Worm (Caenorhabditis elegans) whole organism, late embryonic: ENCODE results near the gene tgt-2.

Experiments used
- C08G9.2 ChIP-seq: sonication (generic microtip); optimal IDR thresholded peaks from 2 replicates; lab custom pipeline; 2016; ENCODE audit warnings: mild to moderate bottlenecking, missing genetic modification characterization, moderate library complexity, missing compliant biosample characterization
- C38D4.7 ChIP-seq: fragments of 200-800 bp; sonication (Bioruptor generic); optimal IDR thresholded peaks from 2 replicates; lab custom pipeline; 2018; ENCODE audit warnings: mild to moderate bottlenecking, missing genetic modification characterization, moderate library complexity, missing compliant biosample characterization
- F13H6.1 ChIP-seq: sonication (generic microtip); optimal IDR thresholded peaks from 2 replicates; lab custom pipeline; 2016; ENCODE audit warnings: missing genetic modification characterization, missing compliant biosample characterization
- K09A11.1 ChIP-seq: sonication (generic microtip); optimal IDR thresholded peaks from 2 replicates; lab custom pipeline; 2017; ENCODE audit warnings: antibody characterized with exemption, mild to moderate bottlenecking, missing genetic modification characterization, missing compliant biosample characterization; ENCODE audit not compliant: insufficient read depth
- T23F11.4 ChIP-seq: fragments of 200-800 bp; sonication (Bioruptor generic); optimal IDR thresholded peaks from 2 replicates; lab custom pipeline; 2018; ENCODE audit warnings: mild to moderate bottlenecking, missing genetic modification characterization, missing compliant biosample characterization
- Y22D7AL.16 ChIP-seq: sonication (generic microtip); optimal IDR thresholded peaks from 2 replicates; lab custom pipeline; 2016; ENCODE audit warnings: missing genetic modification characterization, missing compliant biosample characterization
- ama-1 ChIP-seq: fragments of 150-350 bp; optimal IDR thresholded peaks from 2 replicates; lab custom pipeline; 2014
- ceh-14 ChIP-seq: sonication (generic microtip); optimal IDR thresholded peaks from 2 replicates; lab custom pipeline; 2016; ENCODE audit warnings: missing genotype, missing genetic modification characterization, missing compliant biosample characterization
- ceh-18 ChIP-seq: sonication (generic microtip); optimal IDR thresholded peaks from 2 replicates; lab custom pipeline; 2016; ENCODE audit warnings: missing genetic modification characterization, missing compliant biosample characterization
- ceh-22 ChIP-seq: sonication (generic microtip); optimal IDR thresholded peaks from 2 replicates; lab custom pipeline; 2017; ENCODE audit warnings: missing biosample characterization, missing genetic modification characterization
- ceh-24 ChIP-seq: sonication (generic microtip); optimal IDR thresholded peaks from 2 replicates; lab custom pipeline; 2016; ENCODE audit warnings: mild to moderate bottlenecking, missing genetic modification characterization, missing compliant biosample characterization
- ceh-30 ChIP-seq: fragments of 150-350 bp; optimal IDR thresholded peaks from 2 replicates; lab custom pipeline; 2014; ENCODE audit warnings: missing biosample characterization, missing genetic modification characterization
- ceh-48 ChIP-seq: sonication (generic microtip); optimal IDR thresholded peaks from 2 replicates; lab custom pipeline; 2016; ENCODE audit warnings: missing genetic modification characterization, inconsistent platforms, missing compliant biosample characterization
- ceh-9 ChIP-seq: sonication (generic microtip); optimal IDR thresholded peaks from 2 replicates; lab custom pipeline; 2016; ENCODE audit warnings: mild to moderate bottlenecking, missing genetic modification characterization, inconsistent platforms, missing compliant biosample characterization
- che-1 ChIP-seq: sonication (generic microtip); optimal IDR thresholded peaks from 2 replicates; lab custom pipeline; 2016; ENCODE audit warnings: mild to moderate bottlenecking, missing genetic modification characterization, missing compliant biosample characterization
- dve-1 ChIP-seq: sonication (generic microtip); optimal IDR thresholded peaks from 2 replicates; lab custom pipeline; 2017; ENCODE audit warnings: antibody characterized with exemption, mild to moderate bottlenecking, missing genetic modification characterization, missing compliant biosample characterization
- elt-2 ChIP-seq: sonication (generic microtip); optimal IDR thresholded peaks from 2 replicates; lab custom pipeline; 2016; ENCODE audit warnings: missing genetic modification reagents, missing genetic modification characterization, missing compliant biosample characterization
- elt-4 ChIP-seq: sonication (generic microtip); optimal IDR thresholded peaks from 2 replicates; lab custom pipeline; 2016; ENCODE audit warnings: missing genetic modification characterization, missing compliant biosample characterization
- eyg-1 ChIP-seq: sonication (generic microtip); optimal IDR thresholded peaks from 2 replicates; lab custom pipeline; 2016; ENCODE audit warnings: missing genotype, missing genetic modification characterization, missing compliant biosample characterization
- fax-1 ChIP-seq: sonication (generic microtip); optimal IDR thresholded peaks from 2 replicates; lab custom pipeline; 2016; ENCODE audit warnings: missing genotype, missing genetic modification characterization, missing compliant biosample characterization
- gmeb-2 ChIP-seq: sonication (generic microtip); optimal IDR thresholded peaks from 2 replicates; lab custom pipeline; 2016; ENCODE audit warnings: missing genetic modification characterization, inconsistent platforms, missing compliant biosample characterization
- hlh-13 ChIP-seq: fragments of 200-800 bp; sonication (Bioruptor generic); optimal IDR thresholded peaks from 2 replicates; lab custom pipeline; 2018; ENCODE audit warnings: mild to moderate bottlenecking, missing genetic modification characterization, missing compliant biosample characterization
- hlh-15 ChIP-seq: sonication (generic microtip); optimal IDR thresholded peaks from 2 replicates; lab custom pipeline; 2016; ENCODE audit warnings: missing genetic modification characterization, missing compliant biosample characterization
- hlh-8 ChIP-seq: sonication (generic microtip); optimal IDR thresholded peaks from 2 replicates; lab custom pipeline; 2016; ENCODE audit warnings: missing genotype, missing genetic modification characterization, missing compliant biosample characterization
- lim-6 ChIP-seq: sonication (generic microtip); optimal IDR thresholded peaks from 2 replicates; lab custom pipeline; 2016; ENCODE audit warnings: missing genetic modification characterization, missing compliant biosample characterization
- madf-2 ChIP-seq: sonication (generic microtip); optimal IDR thresholded peaks from 2 replicates; lab custom pipeline; 2017; ENCODE audit warnings: missing genetic modification characterization, missing compliant biosample characterization
- nhr-232 ChIP-seq: sonication (generic microtip); optimal IDR thresholded peaks from 2 replicates; lab custom pipeline; 2016; ENCODE audit warnings: missing genetic modification characterization, missing compliant biosample characterization
- npax-4 ChIP-seq: sonication (generic microtip); optimal IDR thresholded peaks from 2 replicates; lab custom pipeline; 2016; ENCODE audit warnings: missing genetic modification characterization, missing compliant biosample characterization
- odd-2 ChIP-seq: sonication (generic microtip); optimal IDR thresholded peaks from 2 replicates; lab custom pipeline; 2017; ENCODE audit warnings: antibody characterized with exemption, mild to moderate bottlenecking, missing genetic modification characterization, missing compliant biosample characterization
- pat-9 ChIP-seq: fragments of 200-800 bp; sonication (Bioruptor generic); optimal IDR thresholded peaks from 2 replicates; lab custom pipeline; 2018; ENCODE audit warnings: mild to moderate bottlenecking, missing genetic modification characterization, moderate library complexity, missing compliant biosample characterization
- pax-1 ChIP-seq: fragments of 150-350 bp; optimal IDR thresholded peaks from 2 replicates; lab custom pipeline; 2014; ENCODE audit warnings: missing biosample characterization, missing genetic modification characterization
- pha-2 ChIP-seq: sonication (generic microtip); optimal IDR thresholded peaks from 2 replicates; lab custom pipeline; 2017; ENCODE audit warnings: mild to moderate bottlenecking, missing genetic modification characterization, missing compliant biosample characterization
- pha-4 ChIP-seq: fragments of 150-350 bp; optimal IDR thresholded peaks from 2 replicates; lab custom pipeline; 2018; ENCODE audit warnings: missing biosample characterization, missing genetic modification reagents, missing genetic modification characterization
- pqm-1 ChIP-seq: sonication (generic microtip); optimal IDR thresholded peaks from 2 replicates; lab custom pipeline; 2016; ENCODE audit warnings: missing genetic modification characterization, missing compliant biosample characterization
- ref-2 ChIP-seq: sonication (generic microtip); optimal IDR thresholded peaks from 2 replicates; lab custom pipeline; 2016; ENCODE audit warnings: missing genetic modification characterization, missing compliant biosample characterization
- sdc-2 ChIP-seq: sonication (generic microtip); optimal IDR thresholded peaks from 2 replicates; lab custom pipeline; 2016; ENCODE audit warnings: missing genotype, missing genetic modification characterization, missing compliant biosample characterization
- sox-4 ChIP-seq: sonication (generic microtip); optimal IDR thresholded peaks from 2 replicates; lab custom pipeline; 2017; ENCODE audit warnings: mild to moderate bottlenecking, missing genetic modification characterization, inconsistent platforms, missing compliant biosample characterization
- tbx-7 ChIP-seq: sonication (generic microtip); optimal IDR thresholded peaks from 2 replicates; lab custom pipeline; 2016; ENCODE audit warnings: missing genotype, missing genetic modification characterization, missing compliant biosample characterization
- ttx-3 ChIP-seq: sonication (generic microtip); optimal IDR thresholded peaks from 2 replicates; lab custom pipeline; 2016; ENCODE audit warnings: missing genetic modification reagents, missing genetic modification characterization, missing compliant biosample characterization
- unc-42 ChIP-seq: sonication (generic microtip); optimal IDR thresholded peaks from 2 replicates; lab custom pipeline; 2016; ENCODE audit warnings: missing genotype, missing genetic modification characterization, missing compliant biosample characterization
- unc-55 ChIP-seq: sonication (generic microtip); optimal IDR thresholded peaks from 2 replicates; lab custom pipeline; 2017; ENCODE audit warnings: missing biosample characterization, missing genetic modification reagents, missing genetic modification characterization
- ztf-16 ChIP-seq: sonication (generic microtip); optimal IDR thresholded peaks from 2 replicates; lab custom pipeline; 2017; ENCODE audit warnings: missing genetic modification characterization, missing compliant biosample characterization

Gene tgt-2

DNA sequence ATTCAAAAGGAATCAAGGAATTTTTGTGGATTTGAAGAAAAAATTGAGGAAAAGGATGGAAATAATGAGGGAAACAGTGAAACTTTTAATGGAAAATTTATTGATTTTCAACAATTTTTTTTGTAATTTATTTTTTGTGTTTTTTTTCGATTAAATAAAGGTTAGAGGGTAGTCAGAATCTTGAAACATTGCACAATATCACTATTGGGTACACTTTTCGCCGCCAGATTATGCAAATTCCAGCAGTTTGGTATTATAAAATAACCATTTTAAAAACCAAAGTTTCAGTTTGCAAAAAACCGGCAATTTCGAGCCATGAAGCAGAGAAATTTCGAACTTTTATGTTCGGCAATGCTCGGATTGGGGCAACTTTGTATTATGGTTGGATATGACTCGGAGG lies 33.3 kb downstream of the tgt-2 start, which contains the start of gene Y39B6A.27:
Gene Y39B6A.27 (plus strand): TSS at position 301 of the 400 bp plus-strand sequence.
- TF ChIP-seq ceh-18 (tag; lab: Kevin White, UChicago) = no peak
- no peak for TF ChIP-seq che-1 (tag; lab: Kevin White, UChicago)
- TF ChIP-seq tbx-7 (tag; lab: Kevin White, UChicago) = no peak
- no peak for TF ChIP-seq ceh-24 (tag; lab: Kevin White, UChicago)
- no peak for TF ChIP-seq unc-55 (GFP tag; lab: Kevin White, UChicago)
- TF ChIP-seq ceh-9 (tag; lab: Kevin White, UChicago) = no peak
- TF ChIP-seq hlh-15 (tag; lab: Kevin White, UChicago) = no peak
- no peak for TF ChIP-seq pat-9 (tag; lab: Kevin White, UChicago)
- no peak for TF ChIP-seq F13H6.1 (tag; lab: Kevin White, UChicago)
- no peak for TF ChIP-seq pqm-1 (tag; lab: Kevin White, UChicago)
- TF ChIP-seq pax-1 (tag; lab: Kevin White, UChicago) = no peak
- no peak for TF ChIP-seq fax-1
- no peak for TF ChIP-seq lim-6 (tag; lab: Kevin White, UChicago)

DNA sequence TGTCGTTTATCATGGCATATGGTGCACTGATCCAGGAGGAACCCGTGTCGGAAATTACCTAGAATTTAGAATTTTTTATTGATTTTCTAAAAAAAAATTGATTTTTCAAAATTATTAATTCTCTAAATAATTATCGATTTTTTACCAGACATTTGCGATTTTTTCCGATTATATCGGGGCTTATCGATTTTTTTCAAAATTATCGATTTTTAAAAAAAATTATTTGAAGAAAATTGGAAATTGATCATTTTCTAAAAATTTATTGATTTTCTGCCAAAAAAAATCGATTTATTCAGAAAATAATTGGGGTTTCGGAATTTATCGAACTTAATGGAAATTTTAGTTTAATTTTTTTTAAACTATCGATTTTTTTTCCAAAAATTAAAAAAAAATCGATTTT lies 37.9 kb downstream of the tgt-2 start:
- TF ChIP-seq ceh-30 (tag; lab: Kevin White, UChicago) = no peak
- no peak for TF ChIP-seq hlh-15 (tag; lab: Kevin White, UChicago)
- TF ChIP-seq pat-9 (tag; lab: Kevin White, UChicago) = no peak
- TF ChIP-seq ceh-48 (tag; lab: Kevin White, UChicago) = peak; percentile 37
- TF ChIP-seq hlh-8 (tag; lab: Kevin White, UChicago) = no peak
- TF ChIP-seq ttx-3 = no peak
- TF ChIP-seq F13H6.1 (tag; lab: Kevin White, UChicago) = no peak
- no peak for TF ChIP-seq K09A11.1 (tag; lab: Kevin White, UChicago)

DNA sequence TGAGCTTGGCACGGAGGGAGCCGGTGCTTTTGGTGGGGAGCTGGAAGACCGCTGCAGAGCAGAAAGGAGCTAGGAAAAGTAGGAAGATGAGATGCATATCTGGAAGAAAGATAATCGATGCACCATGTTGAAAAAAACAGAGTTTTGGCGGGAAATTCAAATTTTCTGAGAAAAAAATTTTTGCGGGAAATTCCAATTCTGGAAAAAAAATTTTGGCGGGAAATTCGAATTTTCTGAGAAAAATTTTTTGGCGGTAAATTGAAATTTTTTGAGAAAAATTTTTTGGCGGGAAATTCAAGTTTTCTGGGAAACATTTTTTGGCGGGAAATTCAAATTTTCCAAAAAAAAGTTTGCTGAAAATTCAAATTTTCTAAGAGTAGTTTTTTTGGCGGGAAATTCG lies 39.1 kb downstream of the tgt-2 start, which contains the start of gene asp-17:
Gene asp-17 (minus strand): TSS at position 101 of the 400 bp plus-strand sequence.
- TF ChIP-seq odd-2 = no peak
- no peak for TF ChIP-seq ztf-16 (tag; lab: Kevin White, UChicago)
- TF ChIP-seq sdc-2 = no peak
- TF ChIP-seq madf-2 (tag; lab: Kevin White, UChicago) = no peak
- no peak for TF ChIP-seq pha-4 (tag; lab: Kevin White, UChicago)
- TF ChIP-seq fax-1 = no peak
- no peak for TF ChIP-seq ref-2 (tag; lab: Kevin White, UChicago)
- no peak for TF ChIP-seq hlh-13 (GFP tag; lab: Kevin White, UChicago)
- no peak for TF ChIP-seq ama-1 (lab: Kevin White, UChicago)
- TF ChIP-seq C08G9.2 = no peak

DNA sequence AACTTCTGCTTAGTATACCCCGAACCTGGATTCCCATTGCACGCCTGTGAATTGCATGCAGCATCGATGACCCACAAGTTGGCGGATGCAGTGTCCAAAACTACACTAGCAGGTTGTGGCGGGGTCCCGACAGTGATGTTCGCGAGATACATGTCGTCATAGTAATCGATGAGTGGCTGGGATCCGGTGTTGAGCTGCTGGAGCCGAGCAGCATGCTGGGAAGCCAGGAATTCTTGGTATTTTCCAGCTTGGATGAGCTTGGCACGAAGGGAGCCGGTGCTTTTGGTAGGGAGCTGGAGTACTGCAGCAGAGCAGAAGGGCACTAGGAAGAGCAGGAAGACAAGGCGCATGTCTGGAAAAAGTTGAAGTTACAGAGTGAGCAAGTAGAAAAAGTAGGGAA lies 44.1 kb downstream of the tgt-2 start, which contains the start of gene asp-16:
Gene asp-16 (minus strand): TSS at position 350 of the 400 bp plus-strand sequence.
- TF ChIP-seq gmeb-2 (tag; lab: Kevin White, UChicago) = no peak
- TF ChIP-seq elt-4 = peak; percentile 18

DNA sequence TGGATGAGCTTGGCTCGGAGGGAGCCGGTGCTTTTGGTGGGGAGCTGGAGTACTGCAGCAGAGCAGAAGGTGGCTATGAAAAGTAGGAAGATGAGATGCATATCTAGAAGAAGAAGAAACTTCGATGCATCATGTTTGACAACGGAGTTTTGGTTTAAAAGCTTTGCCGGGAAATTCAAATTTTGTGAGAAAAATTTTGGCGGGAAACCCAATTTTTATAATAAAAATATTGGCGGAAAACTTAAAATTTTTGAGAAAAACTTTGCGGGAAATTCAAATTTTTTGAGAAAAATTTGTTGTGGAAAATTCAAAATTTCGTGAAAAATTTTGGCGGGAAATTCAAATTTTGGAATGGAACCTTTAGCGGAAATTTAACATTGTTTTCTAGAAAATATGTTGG lies 46.6 kb downstream of the tgt-2 start, which contains the start of gene asp-15:
Gene asp-15 (minus strand): TSS at position 101 of the 400 bp plus-strand sequence.
- no peak for TF ChIP-seq ceh-14
- TF ChIP-seq ceh-24 (tag; lab: Kevin White, UChicago) = no peak
- no peak for TF ChIP-seq ceh-30 (tag; lab: Kevin White, UChicago)
- TF ChIP-seq madf-2 (tag; lab: Kevin White, UChicago) = no peak
- TF ChIP-seq npax-4 (tag; lab: Kevin White, UChicago) = no peak
- no peak for TF ChIP-seq pha-2 (tag; lab: Kevin White, UChicago)
- no peak for TF ChIP-seq eyg-1 (tag; lab: Kevin White, UChicago)
- TF ChIP-seq ceh-48 (tag; lab: Kevin White, UChicago) = no peak
- TF ChIP-seq ceh-22 (tag; lab: Kevin White, UChicago) = no peak
- no peak for TF ChIP-seq elt-4
- no peak for TF ChIP-seq T23F11.4
- TF ChIP-seq nhr-232 (tag; lab: Kevin White, UChicago) = no peak
- no peak for TF ChIP-seq dve-1 (tag; lab: Kevin White, UChicago)
- TF ChIP-seq sdc-2 = no peak
- TF ChIP-seq unc-42 = no peak
- no peak for TF ChIP-seq C38D4.7 (GFP tag; lab: Kevin White, UChicago)
- no peak for TF ChIP-seq elt-2
- no peak for TF ChIP-seq sox-4
- TF ChIP-seq Y22D7AL.16 (tag; lab: Kevin White, UChicago) = no peak
- no peak for TF ChIP-seq ceh-18 (tag; lab: Kevin White, UChicago)
